Worm (Caenorhabditis elegans): ENCODE results near the gene slc-46A.
"Not testable (repeated sequence)": the region's sequence is repeated elsewhere in the genome, so short reads cannot be mapped to it uniquely, and the experiment has no call there.

Gene slc-46A

ce11 chrIV:5291207-5291606 is 27.8 kb upstream of the slc-46A start:
- TF ChIP-seq Y5F2A.4 (GFP tag; optimal IDR thresholded peaks at IDR 0.05) (no peak), nhr-77 (tag; optimal IDR thresholded peaks at IDR 0.05) (no peak), unc-62 (GFP tag; optimal IDR thresholded peaks at IDR 0.05 in 1 of 2) (peak in 1 of 2 experiments; percentile 90), unc-62 (tag; optimal IDR thresholded peaks at IDR 0.05) (no peak), ceh-32 (tag; optimal IDR thresholded peaks at IDR 0.05; ENCODE audit: poor library complexity) (no peak), ZK546.5 (tag; optimal IDR thresholded peaks at IDR 0.05) (no peak), fkh-10 (GFP tag; optimal IDR thresholded peaks at IDR 0.05) (no peak), aha-1 (tag) (peak; percentile 56), attf-4 (tag; optimal IDR thresholded peaks at IDR 0.05) (no peak)

DNA sequence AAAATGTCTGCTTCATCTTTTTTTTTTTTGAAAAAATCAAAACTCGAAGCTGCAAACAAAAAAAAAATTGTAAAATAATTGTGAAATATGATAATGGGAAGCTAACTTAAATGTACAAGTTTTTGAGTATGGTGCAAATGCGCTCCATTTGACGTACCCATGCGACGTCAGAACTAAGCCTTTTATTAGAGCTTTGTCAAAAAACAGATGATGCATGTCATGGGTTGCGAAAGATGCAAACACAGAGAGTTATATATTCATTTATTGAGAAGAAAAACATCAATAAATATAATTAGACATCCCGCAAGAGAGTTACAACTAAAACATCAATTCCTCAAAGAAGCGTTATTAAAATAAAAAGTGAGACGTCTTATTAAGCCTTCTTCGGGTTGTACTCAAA is 24.6 kb upstream of the slc-46A start:
- TF ChIP-seq nhr-237 (tag; optimal IDR thresholded peaks at IDR 0.05) (no peak), madf-5 (GFP tag; IDR thresholded peaks at IDR 0.05) (no peak), egl-27 (tag; optimal IDR thresholded peaks at IDR 0.05) (no peak), daf-12 (tag; optimal IDR thresholded peaks at IDR 0.05) (no peak), set-16 (GFP tag; IDR thresholded peaks at IDR 0.05) (no peak), unc-130 (GFP tag; optimal IDR thresholded peaks at IDR 0.05) (no peak), spr-3 (GFP tag; optimal IDR thresholded peaks at IDR 0.05) (no peak), tra-1 (GFP tag; IDR thresholded peaks at IDR 0.05) (no peak), saeg-2 (GFP tag; IDR thresholded peaks at IDR 0.05) (no peak), F37D6.2 (tag; optimal IDR thresholded peaks at IDR 0.05) (no peak), F26F4.8 (GFP tag; conservative IDR thresholded peaks at IDR 0.05) (no peak), zip-2 (tag; optimal IDR thresholded peaks at IDR 0.05) (no peak), daf-19 (GFP tag; conservative IDR thresholded peaks at IDR 0.05) (no peak), nhr-25 (tag; optimal IDR thresholded peaks at IDR 0.05; ENCODE audit: borderline replicate concordance, insufficient read depth) (no peak)

DNA sequence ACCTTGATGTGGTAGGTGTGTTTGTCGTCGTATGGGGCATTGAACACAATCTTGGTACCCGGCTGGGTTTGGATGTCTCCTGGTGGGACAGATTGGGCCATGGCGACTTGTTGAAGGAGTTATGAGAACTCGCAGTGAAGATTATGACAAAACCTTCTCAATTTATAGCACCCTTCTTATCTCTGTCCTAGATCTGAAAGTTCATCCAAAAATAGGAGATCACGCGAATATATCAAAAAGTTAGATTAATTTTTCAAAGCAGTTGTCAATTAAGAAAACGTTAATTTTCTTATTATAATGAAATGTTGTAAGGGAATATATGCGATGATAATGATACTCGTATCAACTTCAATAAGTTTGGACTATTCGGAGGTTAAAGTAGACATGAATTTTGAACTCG is 23.8 kb upstream of the slc-46A start, which contains the start of gene msp-51:
Gene msp-51 (minus strand): TSS at position 101 of the 400 bp plus-strand sequence.
- TF ChIP-seq dve-1 (tag; optimal IDR thresholded peaks at IDR 0.05; ENCODE audit: insufficient read depth); nhr-10 (tag; optimal IDR thresholded peaks at IDR 0.05); lin-1 (GFP tag; IDR thresholded peaks at IDR 0.05): not testable (repeated sequence)

ce11 chrIV:5297436-5298012 is 21.5 kb upstream of the slc-46A start, which contains the start of the genes ZK354.6 and msp-113:
Gene ZK354.6 (minus strand): TSS chrIV:5297536.
Gene msp-113 (plus strand): TSS chrIV:5297962.
- peak in 1 of 2 experiments; percentile 27 for TF ChIP-seq unc-62 (GFP tag; optimal IDR thresholded peaks at IDR 0.05 in 1 of 2)
- no peak for TF ChIP-seq unc-62 (tag; optimal IDR thresholded peaks at IDR 0.05)
- no peak for TF ChIP-seq ztf-11 (tag; optimal IDR thresholded peaks at IDR 0.05)
- no peak for TF ChIP-seq F49E8.2 (tag; optimal IDR thresholded peaks at IDR 0.05; ENCODE audit: borderline replicate concordance)

DNA sequence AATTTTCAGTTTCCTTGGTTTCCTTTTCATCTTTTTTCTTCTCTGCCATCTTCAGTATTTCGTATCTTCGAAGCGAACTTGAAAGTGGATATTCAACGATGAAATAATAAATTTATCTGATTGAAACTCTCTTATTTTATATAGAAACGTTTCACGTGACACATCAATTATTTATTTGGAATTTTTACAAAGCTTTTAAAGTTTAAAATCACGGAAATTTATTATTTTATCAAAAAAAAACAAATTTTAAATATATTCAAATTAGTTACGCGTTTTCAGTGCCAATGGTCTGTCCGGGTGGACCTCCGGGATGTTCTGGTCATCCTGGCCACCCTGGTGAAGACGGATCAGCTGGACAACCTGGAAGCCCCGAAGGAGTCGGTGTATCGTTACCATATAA is 16.0 kb upstream of the slc-46A start, which contains the start of gene ZK354.7:
Gene ZK354.7 (minus strand): TSS at position 101 of the 400 bp plus-strand sequence.
- TF ChIP-seq T26A8.4 (GFP tag; IDR thresholded peaks at IDR 0.05), result no peak
- peak; percentile 13 for TF ChIP-seq aha-1 (tag)

- no peak for TF ChIP-seq spr-1 (tag; optimal IDR thresholded peaks at IDR 0.05)
- no peak for TF ChIP-seq ztf-11 (tag; optimal IDR thresholded peaks at IDR 0.05)
- no peak for TF ChIP-seq aha-1 (tag)
- TF ChIP-seq zfp-2 (tag; optimal IDR thresholded peaks at IDR 0.05), result no peak
- no peak for TF ChIP-seq duxl-1 (tag; optimal IDR thresholded peaks at IDR 0.05; ENCODE audit: poor library complexity)
- TF ChIP-seq hif-1 (tag; optimal IDR thresholded peaks at IDR 0.05), result no peak
These were observed 13.0 kb upstream of the slc-46A start, which contains the start of gene ZK354.8 for ce11 chrIV:5306040-5306439. Gene ZK354.8 (minus strand): TSS chrIV:5306140.

All from whole organism, L4 larva.